Fruit fly (Drosophila melanogaster) whole organism, wandering third instar larva: ENCODE results near the gene CG8100.

Experiments
- Abd-B ChIP-seq: fragments of >200 bp; optimal IDR thresholded peaks from 2 replicates; lab custom pipeline; 2017; ENCODE audit warnings: missing biosample characterization, missing genetic modification characterization
- br ChIP-seq: fragments of 200-800 bp; sonication (Bioruptor generic); optimal IDR thresholded peaks from 2 replicates; lab custom pipeline; 2016; ENCODE audit warnings: missing biosample characterization, missing genetic modification characterization
- ey ChIP-seq: fragments of 200-800 bp; sonication (Bioruptor generic); optimal IDR thresholded peaks from 2 replicates; lab custom pipeline; 2016; ENCODE audit warnings: missing biosample characterization, missing genetic modification characterization
- fru ChIP-seq: fragments of 200-800 bp; sonication (Bioruptor generic); optimal IDR thresholded peaks from 3 replicates; lab custom pipeline; 2016; ENCODE audit warnings: missing biosample characterization, mild to moderate bottlenecking, missing genetic modification characterization
- psq ChIP-seq: fragments of 200-800 bp; sonication (Bioruptor generic); optimal IDR thresholded peaks from 3 replicates; lab custom pipeline; 2017; ENCODE audit warnings: missing biosample characterization, mild to moderate bottlenecking, missing genetic modification characterization, moderate library complexity
- sage ChIP-seq: fragments of 200-800 bp; sonication (Bioruptor generic); optimal IDR thresholded peaks from 2 replicates; lab custom pipeline; 2016; ENCODE audit warnings: missing biosample characterization, mild to moderate bottlenecking, missing genetic modification characterization
- sv ChIP-seq: fragments of 200-800 bp; sonication (Bioruptor generic); optimal IDR thresholded peaks from 3 replicates; lab custom pipeline; 2016; ENCODE audit warnings: missing biosample characterization, missing genetic modification characterization

dm6 chr3L:14079224-14079623, 4.2 kb upstream of the CG8100 start:
- TF ChIP-seq sage (GFP tag; lab: Kevin White, UChicago) (no peak), ey (no peak), psq (no peak), fru (GFP tag; lab: Kevin White, UChicago) (no peak), br (GFP tag; lab: Kevin White, UChicago) (no peak), sv (GFP tag; lab: Kevin White, UChicago) (no peak), Abd-B (no peak)
